Worm (Caenorhabditis elegans) whole organism, L2 larva: ENCODE measurements around the gene R11G1.11.

Experiments used
- elt-3 ChIP-seq: sonication (generic microtip); optimal IDR thresholded peaks from 2 replicates; lab custom pipeline; 2017; ENCODE audit warnings: missing biosample characterization, missing genetic modification characterization
- nhr-12 ChIP-seq: fragments of 150-350 bp; optimal IDR thresholded peaks from 2 replicates; lab custom pipeline; 2014; ENCODE audit warnings: missing biosample characterization, missing genetic modification characterization
- nhr-77 ChIP-seq: fragments of 150-350 bp; optimal IDR thresholded peaks from 2 replicates; lab custom pipeline; 2014; ENCODE audit warnings: missing biosample characterization, missing genetic modification characterization
- snpc-4 ChIP-seq: fragments of 150-350 bp; optimal IDR thresholded peaks from 2 replicates; lab custom pipeline; 2014; ENCODE audit warnings: missing biosample characterization, missing genetic modification characterization
- unc-55 ChIP-seq: fragments of 150-350 bp; sonication (generic microtip); optimal IDR thresholded peaks from 3 replicates; lab custom pipeline; 2014; ENCODE audit warnings: missing biosample characterization, missing genetic modification reagents, missing genetic modification characterization

DNA sequence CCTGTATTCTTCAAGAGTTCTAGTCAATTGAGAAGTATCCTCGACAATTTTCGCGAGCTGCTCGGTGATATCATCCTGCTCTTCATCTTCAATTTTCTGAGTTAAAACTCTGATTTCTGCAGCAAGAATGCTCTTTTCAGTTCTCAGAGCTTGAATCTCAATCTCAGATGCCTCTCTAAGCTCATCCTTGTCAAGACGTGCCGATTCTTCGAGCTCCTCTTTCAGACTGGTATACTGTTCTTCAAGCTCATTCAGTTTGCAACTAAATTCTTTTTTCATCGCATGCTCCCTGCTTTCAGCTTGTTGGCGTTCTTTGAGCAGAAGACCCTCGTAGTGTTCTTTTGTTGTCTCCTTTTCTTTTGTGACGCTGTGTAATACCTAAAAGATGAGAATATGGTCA lies 31.7 kb downstream of the R11G1.11 start:
- TF ChIP-seq unc-55 = no peak
- no peak for TF ChIP-seq nhr-77 (tag; lab: Kevin White, UChicago)
- no peak for TF ChIP-seq snpc-4 (tag; lab: Kevin White, UChicago)
- TF ChIP-seq elt-3 (tag; lab: Kevin White, UChicago) = no peak
- TF ChIP-seq nhr-12 (tag; lab: Kevin White, UChicago) = no peak
